Fruit fly (Drosophila melanogaster) whole organism, embryonic: ENCODE measurements around the gene Prosbeta2.

Experiments used
- Awh ChIP-seq: fragments of 200-800 bp; sonication (Bioruptor generic); IDR thresholded peaks from 2 replicates; pipeline ENCODE4, ENCODE4 v1.3.6; 2022; ENCODE audit warnings: missing biosample characterization, missing genetic modification characterization
- CG10366 ChIP-seq: fragments of 200-800 bp; sonication (Bioruptor generic); IDR thresholded peaks from 2 replicates; pipeline ENCODE4 v1.3.6; 2022; ENCODE audit warnings: missing biosample characterization, missing genetic modification characterization
- CG11504 ChIP-seq: fragments of 200-800 bp; sonication (Bioruptor generic); optimal IDR thresholded peaks from 3 replicates; lab custom pipeline; 2019; ENCODE audit warnings: missing biosample characterization, mild to moderate bottlenecking, missing genetic modification characterization, moderate library complexity
- CG12659 ChIP-seq: fragments of 200-800 bp; sonication (Bioruptor generic); optimal IDR thresholded peaks from 3 replicates; lab custom pipeline; 2017; ENCODE audit warnings: mild to moderate bottlenecking, missing biosample characterization, missing genetic modification reagents, missing genetic modification characterization
- CG12744 ChIP-seq: fragments of 200-800 bp; sonication (Bioruptor generic); optimal IDR thresholded peaks from 2 replicates; lab custom pipeline; 2016; ENCODE audit warnings: missing biosample characterization, missing genetic modification characterization
- CG14965 ChIP-seq: fragments of 200-800 bp; sonication (Bioruptor generic); optimal IDR thresholded peaks from 2 replicates; lab custom pipeline; 2016; ENCODE audit warnings: missing biosample characterization, missing genetic modification characterization, borderline replicate concordance
- CG15479 ChIP-seq: fragments of 200-800 bp; sonication (Bioruptor generic); optimal IDR thresholded peaks from 3 replicates; lab custom pipeline; 2019; ENCODE audit warnings: missing biosample characterization, mild to moderate bottlenecking, missing genetic modification characterization, moderate library complexity
- CG1602 ChIP-seq: fragments of 200-800 bp; sonication (Bioruptor generic); optimal IDR thresholded peaks from 3 replicates; lab custom pipeline; 2016; ENCODE audit warnings: missing biosample characterization, missing genetic modification characterization
- CG17361 ChIP-seq: fragments of 200-800 bp; sonication (Bioruptor generic); IDR thresholded peaks from 3 replicates; pipeline ENCODE4 v1.3.6; 2022; ENCODE audit warnings: missing biosample characterization, missing genetic modification characterization
- CG18262 ChIP-seq: fragments of 200-800 bp; optimal IDR thresholded peaks from 3 replicates; lab custom pipeline; 2019; ENCODE audit warnings: missing biosample characterization, mild to moderate bottlenecking, missing genetic modification characterization, moderate library complexity
- CG18619 ChIP-seq: fragments of 200-800 bp; sonication (Bioruptor generic); optimal IDR thresholded peaks from 3 replicates; lab custom pipeline; 2017; ENCODE audit warnings: missing biosample characterization, mild to moderate bottlenecking, missing genetic modification characterization
- CG18764 ChIP-seq: fragments of 200-800 bp; sonication (Bioruptor generic); optimal IDR thresholded peaks from 3 replicates; lab custom pipeline; 2016; ENCODE audit warnings: missing biosample characterization, missing genetic modification characterization
- CG31365 ChIP-seq: fragments of 200-800 bp; sonication (Bioruptor generic); optimal IDR thresholded peaks from 2 replicates; lab custom pipeline; 2018; ENCODE audit warnings: missing biosample characterization, mild to moderate bottlenecking, missing genetic modification characterization
- CG33557 ChIP-seq: fragments of 200-800 bp; sonication (Bioruptor generic); optimal IDR thresholded peaks from 2 replicates; lab custom pipeline; 2019; ENCODE audit warnings: missing biosample characterization, mild to moderate bottlenecking, missing genetic modification characterization, moderate library complexity
- CG34422 ChIP-seq: fragments of 200-800 bp; sonication (Bioruptor generic); IDR thresholded peaks from 3 replicates; pipeline ENCODE4 v1.3.6; 2022; ENCODE audit warnings: missing biosample characterization, missing genetic modification characterization
- CG4730 ChIP-seq: fragments of 200-800 bp; sonication (Bioruptor generic); IDR thresholded peaks from 2 replicates; pipeline ENCODE4 v1.3.6; 2022; ENCODE audit warnings: missing biosample characterization, missing genetic modification characterization
- CG5245 ChIP-seq: fragments of 200-800 bp; sonication (Bioruptor generic); optimal IDR thresholded peaks from 3 replicates; lab custom pipeline; 2016; ENCODE audit warnings: missing biosample characterization, missing genetic modification characterization
- CG6813 ChIP-seq: fragments of 200-800 bp; sonication (Bioruptor generic); optimal IDR thresholded peaks from 2 replicates; lab custom pipeline; 2017; ENCODE audit warnings: missing biosample characterization, missing genetic modification characterization, mild to moderate bottlenecking, moderate library complexity, missing genetic modification reagents
- CG7271 ChIP-seq: fragments of 200-800 bp; sonication (Bioruptor generic); optimal IDR thresholded peaks from 2 replicates; lab custom pipeline; 2018; ENCODE audit warnings: missing biosample characterization, mild to moderate bottlenecking, missing genetic modification characterization, moderate library complexity
- CHES-1-like ChIP-seq: fragments of 200-800 bp; sonication (Bioruptor generic); optimal IDR thresholded peaks from 2 replicates; lab custom pipeline; 2016; ENCODE audit warnings: missing biosample characterization, missing genetic modification characterization
- Camta ChIP-seq: fragments of 200-800 bp; sonication (Bioruptor generic); optimal IDR thresholded peaks from 2 replicates; lab custom pipeline; 2016; ENCODE audit warnings: missing biosample characterization, missing genetic modification characterization
- D19A ChIP-seq: fragments of 200-800 bp; optimal IDR thresholded peaks from 3 replicates; lab custom pipeline; 2019; ENCODE audit warnings: missing biosample characterization, mild to moderate bottlenecking, missing genetic modification characterization, moderate library complexity
- Dek ChIP-seq: fragments of 200-800 bp; sonication (Bioruptor generic); optimal IDR thresholded peaks from 3 replicates; lab custom pipeline; 2019; ENCODE audit warnings: missing biosample characterization, mild to moderate bottlenecking, missing genetic modification characterization, moderate library complexity
- Dip3 ChIP-seq: fragments of 200-800 bp; sonication (Bioruptor generic); optimal IDR thresholded peaks from 3 replicates; lab custom pipeline; 2016; ENCODE audit warnings: missing biosample characterization, missing genetic modification characterization
- Doc3 ChIP-seq: fragments of 200-800 bp; sonication (Bioruptor generic); IDR thresholded peaks from 3 replicates; pipeline ENCODE4 v1.3.6; 2022; ENCODE audit warnings: missing biosample characterization, missing genetic modification characterization; ENCODE audit not compliant: partially characterized antibody
- Dp ChIP-seq: fragments of 200-800 bp; sonication (Bioruptor generic); optimal IDR thresholded peaks from 2 replicates; lab custom pipeline; 2018; ENCODE audit warnings: missing biosample characterization, mild to moderate bottlenecking, missing genetic modification characterization, moderate library complexity
- Dref ChIP-seq: fragments of 200-800 bp; sonication (Bioruptor generic); IDR thresholded peaks from 2 replicates; pipeline ENCODE4 v1.3.6; 2022; ENCODE audit warnings: missing biosample characterization, missing genetic modification characterization
- E2f2 ChIP-seq: fragments of 200-800 bp; sonication (Bioruptor generic); IDR thresholded peaks from 2 replicates; pipeline ENCODE4 v1.3.6; 2022; ENCODE audit warnings: missing biosample characterization, missing genetic modification characterization
- GATAe ChIP-seq: fragments of 200-800 bp; sonication (Bioruptor generic); conservative IDR thresholded peaks from 2 replicates; pipeline ENCODE4 v1.3.6; 2022; ENCODE audit warnings: missing biosample characterization, missing genetic modification characterization
- HHEX ChIP-seq: fragments of 200-800 bp; sonication (Bioruptor generic); optimal IDR thresholded peaks from 3 replicates; lab custom pipeline; 2017; ENCODE audit warnings: missing biosample characterization, mild to moderate bottlenecking, missing genetic modification characterization, missing genetic modification reagents
- HLH3B ChIP-seq: fragments of 200-800 bp; sonication (Bioruptor generic); IDR thresholded peaks from 2 replicates; pipeline ENCODE4 v1.3.6; 2022; ENCODE audit warnings: missing biosample characterization, missing genetic modification characterization
- Hsf ChIP-seq: fragments of 200-800 bp; sonication (Bioruptor generic); optimal IDR thresholded peaks from 3 replicates; lab custom pipeline; 2016; ENCODE audit warnings: missing biosample characterization, missing genetic modification characterization
- Lpt ChIP-seq: fragments of >200 bp; optimal IDR thresholded peaks from 2 replicates; lab custom pipeline; 2018; ENCODE audit warnings: missing biosample characterization, missing genetic modification characterization
- Myb ChIP-seq: fragments of 200-800 bp; sonication (Bioruptor generic); optimal IDR thresholded peaks from 2 replicates; lab custom pipeline; 2016; ENCODE audit warnings: missing biosample characterization, missing genetic modification characterization
- Poxn ChIP-seq: fragments of 200-800 bp; sonication (Bioruptor generic); IDR thresholded peaks from 2 replicates; pipeline ENCODE4 v1.3.6; 2022; ENCODE audit warnings: missing biosample characterization, missing genetic modification characterization
- Six4 ChIP-seq: fragments of 200-800 bp; sonication (Bioruptor generic); optimal IDR thresholded peaks from 2 replicates; lab custom pipeline; 2016; ENCODE audit warnings: missing biosample characterization, missing genetic modification characterization
- Taf1 ChIP-seq: fragments of 200-800 bp; sonication (Bioruptor generic); IDR thresholded peaks from 2 replicates; pipeline ENCODE4 v1.3.6; 2022; ENCODE audit warnings: missing biosample characterization, missing genetic modification characterization
- ap ChIP-seq: fragments of 200-800 bp; sonication (Bioruptor generic); IDR thresholded peaks from 2 replicates; pipeline ENCODE4 v1.3.6; 2022; ENCODE audit warnings: missing biosample characterization, missing genetic modification characterization
- crc ChIP-seq: fragments of 200-800 bp; sonication (Bioruptor generic); optimal IDR thresholded peaks from 2 replicates; lab custom pipeline; 2016; ENCODE audit warnings: missing biosample characterization, missing genetic modification characterization
- crp ChIP-seq, 2 experiments: fragments of 200-800 bp; sonication (Bioruptor generic); optimal IDR thresholded peaks; 2 replicates in 1 of 2; 3 replicates in 1 of 2; lab custom pipeline; 2017; ENCODE audit warnings: missing biosample characterization in 2 of 2, missing genetic modification characterization in 2 of 2, mild to moderate bottlenecking in 1 of 2, moderate library complexity in 1 of 2
- ewg ChIP-seq: fragments of 200-800 bp; sonication (Bioruptor generic); optimal IDR thresholded peaks from 3 replicates; lab custom pipeline; 2017; ENCODE audit warnings: mild to moderate bottlenecking, missing biosample characterization, missing genetic modification reagents, missing genetic modification characterization
- exex ChIP-seq: fragments of 200-800 bp; sonication (Bioruptor generic); optimal IDR thresholded peaks from 4 replicates; lab custom pipeline; 2018; ENCODE audit warnings: missing biosample characterization, mild to moderate bottlenecking, missing genetic modification characterization, moderate library complexity
- gsb ChIP-seq: fragments of 200-800 bp; sonication (Bioruptor generic); IDR thresholded peaks from 2 replicates; pipeline ENCODE4 v1.3.6; 2022; ENCODE audit warnings: missing biosample characterization, missing genetic modification characterization
- gt ChIP-seq: fragments of 200-800 bp; sonication (Bioruptor generic); IDR thresholded peaks from 2 replicates; pipeline ENCODE4 v1.3.6; 2022; ENCODE audit warnings: missing biosample characterization, missing genetic modification characterization
- kni ChIP-seq: fragments of 200-800 bp; sonication (Bioruptor generic); optimal IDR thresholded peaks from 3 replicates; lab custom pipeline; 2017; ENCODE audit warnings: mild to moderate bottlenecking, missing biosample characterization, missing genetic modification reagents, missing genetic modification characterization
- otp ChIP-seq: fragments of 200-800 bp; sonication (Bioruptor generic); IDR thresholded peaks from 3 replicates; pipeline ENCODE4, ENCODE4 v1.3.6; 2022; ENCODE audit warnings: missing biosample characterization, missing genetic modification characterization
- sd ChIP-seq: fragments of 200-800 bp; sonication (Bioruptor generic); optimal IDR thresholded peaks from 3 replicates; lab custom pipeline; 2018; ENCODE audit warnings: missing biosample characterization, mild to moderate bottlenecking, missing genetic modification characterization, moderate library complexity
- slp2 ChIP-seq: fragments of 200-800 bp; sonication (Bioruptor generic); optimal IDR thresholded peaks from 2 replicates; lab custom pipeline; 2016; ENCODE audit warnings: missing biosample characterization, missing genetic modification characterization
- sqz ChIP-seq: fragments of 200-800 bp; sonication (Bioruptor generic); optimal IDR thresholded peaks from 3 replicates; lab custom pipeline; 2018; ENCODE audit warnings: missing biosample characterization, mild to moderate bottlenecking, missing genetic modification characterization

The Prosbeta2 gene

DNA sequence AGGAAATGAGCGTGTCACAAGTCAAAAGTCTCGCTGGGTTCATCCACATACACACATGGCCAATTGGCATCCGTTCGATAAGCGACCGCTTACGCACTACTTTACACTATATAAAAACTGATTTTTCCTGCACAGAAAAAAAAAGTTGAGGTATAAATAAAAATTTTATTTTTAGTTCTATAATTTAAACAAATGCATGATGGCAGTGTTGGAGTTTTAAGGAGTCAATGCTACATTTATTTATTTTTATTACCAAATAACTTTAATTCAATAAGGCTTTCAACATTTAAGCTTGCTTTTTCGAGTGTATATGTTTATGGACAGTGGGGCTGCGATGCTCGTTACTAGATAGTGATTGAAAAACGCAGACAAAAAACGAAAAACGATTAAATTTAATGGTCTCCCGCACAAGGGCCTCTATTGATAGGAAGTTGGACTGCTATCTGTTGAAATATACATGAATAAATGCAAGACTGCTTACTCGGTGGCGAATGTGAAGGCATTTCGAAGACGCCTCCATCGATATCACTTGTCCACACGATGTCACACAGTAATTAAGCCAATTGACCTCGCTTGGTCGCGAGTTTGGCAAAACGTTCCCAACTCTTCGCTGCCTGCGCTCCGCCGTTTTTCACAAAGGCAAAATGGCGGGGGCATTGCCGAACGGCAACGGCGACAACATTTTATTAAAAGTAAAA lies 12.0 kb downstream of the Prosbeta2 start (continued):
- TF ChIP-seq GATAe (GFP tag; lab: Robert Waterston, UW): no peak
- TF ChIP-seq CG18619 (GFP tag; lab: Kevin White, UChicago): peak; percentile 46
- TF ChIP-seq CG1602: peak; percentile 60
- TF ChIP-seq HLH3B (GFP tag; lab: Robert Waterston, UW): peak; percentile 72
- no peak for TF ChIP-seq Dp (GFP tag; lab: Kevin White, UChicago)
- TF ChIP-seq CG18262 (tag; lab: Kevin White, UChicago): peak; percentile 86
- peak; percentile 16 for TF ChIP-seq exex (tag; lab: Kevin White, UChicago)
- no peak for TF ChIP-seq CG15479 (GFP tag; lab: Kevin White, UChicago)
- peak; percentile 84 for TF ChIP-seq CG17361
- TF ChIP-seq CG18764 (GFP tag; lab: Kevin White, UChicago): peak; percentile 48
- peak; percentile 63 for TF ChIP-seq Dek (tag; lab: Kevin White, UChicago)
- TF ChIP-seq CG14965 (GFP tag; lab: Kevin White, UChicago): no peak
- peak; percentile 18 for TF ChIP-seq Camta
- TF ChIP-seq D19A (tag; lab: Kevin White, UChicago): peak; percentile 72
- TF ChIP-seq CG12659 (GFP tag; lab: Kevin White, UChicago): peak; percentile 64
- peak; percentile 57; the same call in 1 of the 3 replicates for TF ChIP-seq CG34422 (GFP tag; lab: Robert Waterston, UW)
- TF ChIP-seq ap: peak; percentile 56; the same call in 1 of the 2 replicates
- TF ChIP-seq E2f2 (GFP tag; lab: Robert Waterston, UW): 0 out of 2 replicates have a peak, but pooled peaks have one; percentile 44
- peak; percentile 46; the same call in 1 of the 3 replicates for TF ChIP-seq otp (GFP tag; lab: Robert Waterston, UW)
- peak; percentile 29; the same call in 1 of the 2 replicates for TF ChIP-seq gsb
- no peak for TF ChIP-seq CHES-1-like (GFP tag; lab: Kevin White, UChicago)
- no peak for TF ChIP-seq Doc3 (GFP tag; lab: Robert Waterston, UW)
- no peak for TF ChIP-seq Lpt (GFP tag; lab: Kevin White, UChicago)
- TF ChIP-seq sd (tag; lab: Kevin White, UChicago): peak; percentile 39
- no peak for TF ChIP-seq crp (GFP tag; optimal IDR thresholded peaks at IDR 0.05; lab: Kevin White, UChicago)
- TF ChIP-seq CG7271 (tag; lab: Kevin White, UChicago): peak; percentile 16
- no peak for TF ChIP-seq Dip3 (GFP tag; lab: Kevin White, UChicago)
- TF ChIP-seq CG5245 (GFP tag; lab: Kevin White, UChicago): peak; percentile 58
- peak; percentile 78 for TF ChIP-seq CG33557 (GFP tag; lab: Kevin White, UChicago)
- TF ChIP-seq Poxn: 0 out of 2 replicates have a peak, but pooled peaks have one; percentile 19
- peak; percentile 44 for TF ChIP-seq Hsf (GFP tag; lab: Kevin White, UChicago)
- peak; percentile 20 for TF ChIP-seq slp2 (GFP tag; lab: Kevin White, UChicago)
- peak; percentile 71 for TF ChIP-seq HHEX (GFP tag; lab: Kevin White, UChicago)
- peak; percentile 65 for TF ChIP-seq sqz (GFP tag; lab: Kevin White, UChicago)
- TF ChIP-seq Awh (GFP tag; lab: Robert Waterston, UW): peak; percentile 65
- TF ChIP-seq CG4730: peak; percentile 41
- no peak for TF ChIP-seq Myb (GFP tag; lab: Kevin White, UChicago)
- peak; percentile 89 for TF ChIP-seq CG11504 (tag; lab: Kevin White, UChicago)
- peak; percentile 70 for TF ChIP-seq CG10366
- TF ChIP-seq kni (GFP tag; lab: Kevin White, UChicago): no peak
- peak; percentile 66 for TF ChIP-seq Six4 (GFP tag; lab: Kevin White, UChicago)
- no peak for TF ChIP-seq CG12744 (GFP tag; lab: Kevin White, UChicago)
- TF ChIP-seq CG6813 (GFP tag; lab: Kevin White, UChicago): peak; percentile 65
- TF ChIP-seq Dref: no peak
- TF ChIP-seq gt (GFP tag; lab: Robert Waterston, UW): no peak
- TF ChIP-seq crc (GFP tag; lab: Kevin White, UChicago): no peak
- peak; percentile 32 for TF ChIP-seq ewg
- TF ChIP-seq Taf1 (GFP tag; lab: Robert Waterston, UW): peak; percentile 55; the same call in 1 of the 2 replicates
- TF ChIP-seq CG31365: no peak
